Fruit fly (Drosophila melanogaster): ENCODE measurements around the gene CG46426.

The CG46426 gene

DNA sequence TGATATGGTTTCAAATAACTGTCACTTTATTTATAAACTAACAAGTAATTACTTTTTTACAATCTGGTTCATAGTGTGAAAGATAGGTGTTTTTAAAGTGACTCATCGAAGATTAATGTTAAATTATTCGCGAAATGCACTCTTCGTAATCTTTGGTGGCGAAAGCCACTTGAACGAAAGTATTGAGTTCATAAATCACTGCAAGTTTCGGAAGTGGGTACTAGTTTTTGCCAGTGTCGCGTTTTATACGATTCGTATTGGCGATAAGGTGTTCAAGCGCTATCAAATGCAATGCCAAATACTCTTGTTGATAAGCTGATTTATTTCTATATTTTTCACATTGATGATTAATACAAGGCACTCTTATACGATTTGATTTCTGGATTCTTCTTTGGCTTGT, 1.1 kb upstream of the CG46426 start:
- TF ChIP-seq insv (optimal IDR thresholded peaks at IDR 0.05) (no peak), h (optimal IDR thresholded peaks at IDR 0.05) (no peak), ttk (optimal IDR thresholded peaks at IDR 0.05) (no peak), psq (optimal IDR thresholded peaks at IDR 0.05) (no peak), Myc (optimal IDR thresholded peaks at IDR 0.05) (no peak), Sin3A (optimal IDR thresholded peaks at IDR 0.05) (no peak)

DNA sequence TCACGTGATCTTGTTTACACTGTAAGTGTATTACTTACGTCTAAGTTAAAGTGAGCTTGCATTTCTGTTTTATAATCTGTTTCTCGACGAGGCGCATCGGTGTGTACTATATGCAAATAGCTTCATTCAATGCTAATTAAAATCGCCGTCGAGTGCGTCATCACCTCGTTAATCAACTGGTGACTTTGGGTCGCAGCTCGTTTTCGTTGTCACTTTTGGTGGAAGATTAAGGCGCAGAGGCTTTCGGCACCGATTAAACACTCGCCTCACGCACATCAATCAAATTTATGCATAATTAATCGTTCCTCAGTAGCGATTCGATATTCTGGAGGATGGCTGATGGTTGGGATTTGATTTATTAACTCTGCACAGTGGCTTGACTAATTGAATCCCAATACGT, 1.6 kb downstream of the CG46426 start:
- TF ChIP-seq h (optimal IDR thresholded peaks at IDR 0.05) (no peak), Sin3A (optimal IDR thresholded peaks at IDR 0.05) (no peak), psq (optimal IDR thresholded peaks at IDR 0.05) (no peak), Myc (optimal IDR thresholded peaks at IDR 0.05) (no peak), insv (optimal IDR thresholded peaks at IDR 0.05) (no peak), ttk (optimal IDR thresholded peaks at IDR 0.05) (no peak)

- no peak for TF ChIP-seq Myc (optimal IDR thresholded peaks at IDR 0.05)
- TF ChIP-seq h (optimal IDR thresholded peaks at IDR 0.05) = no peak
- no peak for TF ChIP-seq psq (optimal IDR thresholded peaks at IDR 0.05)
- TF ChIP-seq insv (optimal IDR thresholded peaks at IDR 0.05) = no peak
- no peak for TF ChIP-seq Sin3A (optimal IDR thresholded peaks at IDR 0.05)
- no peak for TF ChIP-seq ttk (optimal IDR thresholded peaks at IDR 0.05)
Observed at dm6 chr2L:11845159-11845788, 2.6 kb downstream of the CG46426 start.

dm6 chr2L:11846926-11847325, 4.3 kb downstream of the CG46426 start, which contains the start of gene Mal-B1:
Gene Mal-B1, plus strand, starts transcription at chr2L:11847226.
- no peak for TF ChIP-seq insv (optimal IDR thresholded peaks at IDR 0.05)
- no peak for TF ChIP-seq ttk (optimal IDR thresholded peaks at IDR 0.05)
- no peak for TF ChIP-seq psq (optimal IDR thresholded peaks at IDR 0.05)
- no peak for TF ChIP-seq Myc (optimal IDR thresholded peaks at IDR 0.05)
- no peak for TF ChIP-seq h (optimal IDR thresholded peaks at IDR 0.05)
- no peak for TF ChIP-seq Sin3A (optimal IDR thresholded peaks at IDR 0.05)

DNA sequence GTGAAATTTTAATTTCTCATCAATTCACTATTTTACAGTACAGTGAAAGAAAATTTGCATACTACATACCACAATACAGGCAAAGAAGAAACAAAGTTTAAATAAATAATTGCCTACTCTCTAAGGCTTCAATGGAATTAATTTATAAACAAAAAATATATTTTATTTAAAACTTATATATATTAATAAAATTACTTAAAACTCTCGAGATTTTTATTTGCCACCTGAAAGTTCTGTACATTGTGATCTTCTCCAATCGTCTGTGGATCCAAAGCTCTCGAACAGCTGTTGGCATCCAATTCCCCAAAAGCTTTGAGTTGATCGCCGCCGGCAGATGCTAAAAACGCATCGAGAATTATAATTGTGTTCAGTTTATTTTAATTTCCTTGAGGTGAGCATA, 7.0 kb downstream of the CG46426 start, which contains the start of gene Mal-B2:
TSS of gene Mal-B2 (plus strand) at position 301 of the 400 bp plus-strand sequence.
- no peak for TF ChIP-seq insv (optimal IDR thresholded peaks at IDR 0.05)
- TF ChIP-seq psq (optimal IDR thresholded peaks at IDR 0.05) = no peak
- TF ChIP-seq Sin3A (optimal IDR thresholded peaks at IDR 0.05) = no peak
- no peak for TF ChIP-seq Myc (optimal IDR thresholded peaks at IDR 0.05)
- no peak for TF ChIP-seq ttk (optimal IDR thresholded peaks at IDR 0.05)
- no peak for TF ChIP-seq h (optimal IDR thresholded peaks at IDR 0.05)

- TF ChIP-seq Myc (optimal IDR thresholded peaks at IDR 0.05) (no peak), ttk (optimal IDR thresholded peaks at IDR 0.05) (no peak), psq (optimal IDR thresholded peaks at IDR 0.05) (no peak), h (optimal IDR thresholded peaks at IDR 0.05) (no peak), insv (optimal IDR thresholded peaks at IDR 0.05) (no peak), Sin3A (optimal IDR thresholded peaks at IDR 0.05) (no peak)
Observed at dm6 chr2L:11853130-11853529, 10.5 kb downstream of the CG46426 start, which contains the start of gene CG42751. Gene CG42751, plus strand, starts transcription at chr2L:11853430.

DNA sequence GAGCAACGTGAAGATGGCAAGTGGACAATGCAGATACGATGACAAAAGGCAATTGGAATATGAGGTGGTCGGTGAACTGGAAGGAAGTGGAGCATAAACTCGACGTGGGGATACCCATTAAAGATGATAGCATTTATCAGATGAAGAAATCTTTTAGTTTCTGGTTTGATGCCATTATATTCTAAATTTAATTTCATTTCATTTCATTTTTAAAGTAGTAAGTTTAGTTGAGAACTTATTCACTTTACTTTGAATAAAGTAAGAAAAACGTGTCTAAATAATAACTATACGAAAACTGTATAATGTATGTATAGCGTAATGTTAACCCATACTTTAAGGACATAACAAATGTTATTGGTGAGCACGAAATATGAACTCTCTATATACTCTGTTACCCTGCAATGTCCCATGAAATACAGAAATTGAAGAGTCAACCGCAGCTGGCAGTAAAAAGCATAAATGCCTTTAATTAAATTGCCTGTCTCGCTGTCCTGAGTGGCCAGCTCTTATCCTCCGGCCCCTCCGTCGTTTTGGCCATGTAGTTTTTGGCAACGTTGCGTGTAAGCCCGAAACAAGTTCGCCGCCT, 28.3 kb downstream of the CG46426 start:
- TF ChIP-seq Myc (optimal IDR thresholded peaks at IDR 0.05) = no peak
- TF ChIP-seq ttk (optimal IDR thresholded peaks at IDR 0.05) = no peak
- no peak for TF ChIP-seq psq (optimal IDR thresholded peaks at IDR 0.05)
- no peak for TF ChIP-seq h (optimal IDR thresholded peaks at IDR 0.05)
- TF ChIP-seq Sin3A (optimal IDR thresholded peaks at IDR 0.05) = no peak
- TF ChIP-seq insv (optimal IDR thresholded peaks at IDR 0.05) = no peak

DNA sequence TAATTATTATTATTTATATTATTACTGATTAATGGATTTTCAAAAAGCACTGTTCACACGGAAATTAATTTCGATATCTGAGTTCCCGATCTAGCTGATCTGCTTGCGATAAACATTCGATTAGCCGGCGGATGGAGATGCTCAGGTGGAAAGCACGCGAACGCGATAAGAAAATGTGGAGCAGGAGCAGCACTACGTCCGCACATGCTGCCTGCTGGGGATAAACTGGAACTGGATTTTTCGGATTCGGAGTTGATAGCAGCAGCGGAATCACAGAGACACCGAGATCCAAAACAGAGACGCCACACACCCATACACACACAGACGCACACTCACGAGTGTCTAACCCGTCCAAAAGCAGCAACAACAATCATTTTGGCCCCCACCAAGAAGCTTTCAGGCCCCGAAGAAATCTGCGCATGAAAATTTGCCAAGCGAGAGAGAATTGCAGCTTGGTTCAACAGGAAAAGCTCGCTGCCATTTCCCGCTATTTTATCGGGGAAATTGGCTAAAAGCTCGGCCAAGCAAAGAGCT, 31.7 kb downstream of the CG46426 start:
- TF ChIP-seq insv (optimal IDR thresholded peaks at IDR 0.05) = no peak
- TF ChIP-seq ttk (optimal IDR thresholded peaks at IDR 0.05) = no peak
- no peak for TF ChIP-seq psq (optimal IDR thresholded peaks at IDR 0.05)
- TF ChIP-seq h (optimal IDR thresholded peaks at IDR 0.05) = no peak
- no peak for TF ChIP-seq Myc (optimal IDR thresholded peaks at IDR 0.05)
- no peak for TF ChIP-seq Sin3A (optimal IDR thresholded peaks at IDR 0.05)

DNA sequence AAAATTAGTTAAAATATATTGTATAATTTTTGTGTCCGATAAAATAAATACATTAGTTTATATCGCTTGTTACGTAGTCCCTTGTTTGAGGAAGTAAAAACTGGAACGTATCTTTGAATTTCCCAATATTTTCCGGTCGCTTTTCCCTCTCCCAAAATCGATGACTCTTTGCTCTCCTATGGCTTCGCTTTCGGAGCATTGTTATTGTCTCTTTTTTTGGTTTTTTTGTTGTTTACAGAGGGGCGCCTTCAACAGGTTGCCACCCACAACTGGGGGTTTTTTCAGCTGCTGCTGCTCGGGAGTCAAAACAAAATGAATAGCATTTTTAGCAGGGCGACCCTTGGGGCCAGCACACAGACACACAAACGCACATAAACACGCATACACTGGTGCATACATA, 32.3 kb downstream of the CG46426 start:
- TF ChIP-seq Myc (optimal IDR thresholded peaks at IDR 0.05) (no peak), insv (optimal IDR thresholded peaks at IDR 0.05) (no peak), Sin3A (optimal IDR thresholded peaks at IDR 0.05) (no peak), h (optimal IDR thresholded peaks at IDR 0.05) (no peak), psq (optimal IDR thresholded peaks at IDR 0.05) (no peak), ttk (optimal IDR thresholded peaks at IDR 0.05) (no peak)

- TF ChIP-seq Myc (optimal IDR thresholded peaks at IDR 0.05) (no peak), ttk (optimal IDR thresholded peaks at IDR 0.05) (no peak), h (optimal IDR thresholded peaks at IDR 0.05) (no peak), insv (optimal IDR thresholded peaks at IDR 0.05) (no peak), Sin3A (optimal IDR thresholded peaks at IDR 0.05) (no peak), psq (optimal IDR thresholded peaks at IDR 0.05) (no peak)
Observed at dm6 chr2L:11878812-11879328, 36.2 kb downstream of the CG46426 start.

Data from Kc167 (cell line).